Fruit fly (Drosophila melanogaster) whole organism, embryonic: ENCODE measurements around the gene Crtc.

Source experiments
- BEAF-32 ChIP-seq: fragments of 200-800 bp; sonication (Bioruptor generic); optimal IDR thresholded peaks from 3 replicates; lab custom pipeline; 2017; ENCODE audit warnings: missing biosample characterization, missing genetic modification characterization, mild to moderate bottlenecking, moderate library complexity, missing genetic modification reagents
- CG11085 ChIP-seq: fragments of 200-800 bp; sonication (Bioruptor generic); IDR thresholded peaks from 2 replicates; pipeline ENCODE4 v1.3.6; 2022; ENCODE audit warnings: missing biosample characterization, missing genetic modification characterization
- CG17385 ChIP-seq: fragments of 200-800 bp; sonication (Bioruptor generic); optimal IDR thresholded peaks from 3 replicates; lab custom pipeline; 2018; ENCODE audit warnings: missing biosample characterization, mild to moderate bottlenecking, missing genetic modification characterization
- CG17612 ChIP-seq: fragments of 200-800 bp; sonication (Bioruptor generic); IDR thresholded peaks from 2 replicates; pipeline ENCODE4 v1.3.6; 2022; ENCODE audit warnings: missing biosample characterization, missing genetic modification characterization
- CG18011 ChIP-seq: fragments of 200-800 bp; sonication (Bioruptor generic); optimal IDR thresholded peaks from 2 replicates; lab custom pipeline; 2017; ENCODE audit warnings: missing biosample characterization, missing genetic modification characterization, mild to moderate bottlenecking, moderate library complexity, missing genotype
- CG18476 ChIP-seq: fragments of 200-800 bp; sonication (Bioruptor generic); optimal IDR thresholded peaks from 2 replicates; lab custom pipeline; 2016; ENCODE audit warnings: missing biosample characterization, mild to moderate bottlenecking, missing genetic modification characterization
- CG2120 ChIP-seq: fragments of 200-800 bp; sonication (Bioruptor generic); optimal IDR thresholded peaks from 3 replicates; lab custom pipeline; 2016; ENCODE audit warnings: missing biosample characterization, missing genetic modification characterization
- CG3065 ChIP-seq: fragments of 200-800 bp; sonication (Bioruptor generic); optimal IDR thresholded peaks from 2 replicates; lab custom pipeline; 2016; ENCODE audit warnings: missing biosample characterization, missing genetic modification characterization
- CG31365 ChIP-seq: fragments of 200-800 bp; sonication (Bioruptor generic); optimal IDR thresholded peaks from 2 replicates; lab custom pipeline; 2018; ENCODE audit warnings: missing biosample characterization, mild to moderate bottlenecking, missing genetic modification characterization
- CG32767 ChIP-seq: fragments of 200-800 bp; sonication (Bioruptor generic); IDR thresholded peaks from 2 replicates; pipeline ENCODE4 v1.3.6; 2022; ENCODE audit warnings: missing biosample characterization, missing genetic modification characterization
- CG34224 ChIP-seq: fragments of 200-800 bp; sonication (Bioruptor generic); IDR thresholded peaks from 3 replicates; pipeline ENCODE4 v1.3.6; 2022; ENCODE audit warnings: missing biosample characterization, missing genetic modification characterization; ENCODE audit not compliant: partially characterized antibody
- CG34376 ChIP-seq: fragments of 200-800 bp; sonication (Bioruptor generic); optimal IDR thresholded peaks from 2 replicates; lab custom pipeline; 2018; ENCODE audit warnings: missing biosample characterization, mild to moderate bottlenecking, missing genetic modification characterization
- CG4730 ChIP-seq: fragments of 200-800 bp; sonication (Bioruptor generic); IDR thresholded peaks from 2 replicates; pipeline ENCODE4 v1.3.6; 2022; ENCODE audit warnings: missing biosample characterization, missing genetic modification characterization
- CG6254 ChIP-seq: fragments of 200-800 bp; sonication (Bioruptor generic); optimal IDR thresholded peaks from 3 replicates; lab custom pipeline; 2017; ENCODE audit warnings: mild to moderate bottlenecking, missing biosample characterization, missing genetic modification reagents, missing genetic modification characterization
- CG7987 ChIP-seq: fragments of 200-800 bp; sonication (Bioruptor generic); optimal IDR thresholded peaks from 2 replicates; lab custom pipeline; 2018; ENCODE audit warnings: missing biosample characterization, mild to moderate bottlenecking, missing genetic modification characterization, moderate library complexity
- CG8281 ChIP-seq: fragments of 200-800 bp; sonication (Bioruptor generic); optimal IDR thresholded peaks from 2 replicates; lab custom pipeline; 2018; ENCODE audit warnings: missing biosample characterization, mild to moderate bottlenecking, missing genetic modification characterization, moderate library complexity
- CG8290 ChIP-seq, 3 experiments: fragments of 200-800 bp; sonication (Bioruptor generic); optimal IDR thresholded peaks; 2 replicates each; lab custom pipeline; 2016 to 2019; ENCODE audit warnings: missing biosample characterization in 3 of 3, missing genetic modification characterization in 3 of 3, mild to moderate bottlenecking in 2 of 3, moderate library complexity in 1 of 3
- D ChIP-seq, 2 experiments: fragments of 200-800 bp in 1 of 2; fragments of >200 bp in 1 of 2; sonication (Bioruptor generic) in 1 of 2; optimal IDR thresholded peaks; 2 replicates in 1 of 2; 3 replicates in 1 of 2; lab custom pipeline; 2017; ENCODE audit warnings: mild to moderate bottlenecking in 1 of 2, missing biosample characterization in 1 of 2, missing genetic modification characterization in 1 of 2, missing genetic modification reagents in 1 of 2
- Deaf1 ChIP-seq: fragments of 200-800 bp; optimal IDR thresholded peaks from 3 replicates; lab custom pipeline; 2019; ENCODE audit warnings: missing biosample characterization, mild to moderate bottlenecking, missing genetic modification characterization, moderate library complexity
- Ets65A ChIP-seq: fragments of 200-800 bp; sonication (Bioruptor generic); peaks from one replicate; lab custom pipeline; 2016; ENCODE audit warnings: missing biosample characterization, missing genetic modification characterization
- HHEX ChIP-seq: fragments of 200-800 bp; sonication (Bioruptor generic); optimal IDR thresholded peaks from 3 replicates; lab custom pipeline; 2017; ENCODE audit warnings: missing biosample characterization, mild to moderate bottlenecking, missing genetic modification characterization, missing genetic modification reagents
- HLH3B ChIP-seq: fragments of 200-800 bp; sonication (Bioruptor generic); IDR thresholded peaks from 2 replicates; pipeline ENCODE4 v1.3.6; 2022; ENCODE audit warnings: missing biosample characterization, missing genetic modification characterization
- Mad ChIP-seq: fragments of 200-800 bp; sonication (Bioruptor generic); optimal IDR thresholded peaks from 2 replicates; lab custom pipeline; 2016; ENCODE audit warnings: missing biosample characterization, missing genetic modification characterization
- Mrtf ChIP-seq: fragments of 200-800 bp; sonication (Bioruptor generic); IDR thresholded peaks from 3 replicates; pipeline ENCODE4 v1.3.6; 2022; ENCODE audit warnings: missing biosample characterization, missing genetic modification characterization
- NK7.1 ChIP-seq: fragments of 200-800 bp; sonication (Bioruptor generic); optimal IDR thresholded peaks from 3 replicates; lab custom pipeline; 2016; ENCODE audit warnings: missing biosample characterization, missing genetic modification characterization
- Nf-YC ChIP-seq: fragments of 200-800 bp; optimal IDR thresholded peaks from 3 replicates; lab custom pipeline; 2019; ENCODE audit warnings: missing biosample characterization, mild to moderate bottlenecking, missing genetic modification characterization, moderate library complexity
- Pdp1 ChIP-seq, 2 experiments: fragments of 200-800 bp; sonication (Bioruptor generic); optimal IDR thresholded peaks; 3 replicates each; lab custom pipeline; 2016; ENCODE audit warnings: missing biosample characterization in 2 of 2, missing genetic modification characterization in 2 of 2, mild to moderate bottlenecking in 1 of 2, moderate library complexity in 1 of 2
- Rfx ChIP-seq: fragments of 200-800 bp; sonication (Bioruptor generic); IDR thresholded peaks from 2 replicates; pipeline ENCODE4 v1.3.6; 2022; ENCODE audit warnings: missing biosample characterization, missing genetic modification characterization
- Sry-β ChIP-seq: fragments of 200-800 bp; sonication (Bioruptor generic); optimal IDR thresholded peaks from 2 replicates; lab custom pipeline; 2018; ENCODE audit warnings: missing biosample characterization, mild to moderate bottlenecking, missing genetic modification characterization, moderate library complexity
- Xbp1 ChIP-seq: fragments of 200-800 bp; sonication (Bioruptor generic); optimal IDR thresholded peaks from 3 replicates; lab custom pipeline; 2016; ENCODE audit warnings: missing biosample characterization, mild to moderate bottlenecking, missing genetic modification characterization
- ac ChIP-seq: fragments of 200-800 bp; sonication (Bioruptor generic); optimal IDR thresholded peaks from 3 replicates; lab custom pipeline; 2017; ENCODE audit warnings: missing biosample characterization, mild to moderate bottlenecking, missing genetic modification characterization
- bsh ChIP-seq, 2 experiments: fragments of 200-800 bp; sonication (Bioruptor generic); optimal IDR thresholded peaks; 2 replicates each; lab custom pipeline; 2017 to 2018; ENCODE audit warnings: mild to moderate bottlenecking in 2 of 2, missing biosample characterization in 2 of 2, missing genetic modification characterization in 2 of 2, moderate library complexity in 1 of 2
- corto ChIP-seq: fragments of 200-800 bp; sonication (Bioruptor generic); optimal IDR thresholded peaks from 2 replicates; lab custom pipeline; 2016; ENCODE audit warnings: missing biosample characterization, mild to moderate bottlenecking, missing genetic modification characterization, moderate library complexity
- ems ChIP-seq: fragments of 200-800 bp; sonication (Bioruptor generic); optimal IDR thresholded peaks from 3 replicates; lab custom pipeline; 2016; ENCODE audit warnings: missing biosample characterization, missing genetic modification characterization
- gsb-n ChIP-seq: fragments of 200-800 bp; sonication (Bioruptor generic); optimal IDR thresholded peaks from 3 replicates; lab custom pipeline; 2018; ENCODE audit warnings: missing biosample characterization, mild to moderate bottlenecking, missing genetic modification characterization
- gt ChIP-seq: fragments of 200-800 bp; sonication (Bioruptor generic); IDR thresholded peaks from 2 replicates; pipeline ENCODE4 v1.3.6; 2022; ENCODE audit warnings: missing biosample characterization, missing genetic modification characterization
- insv ChIP-seq, 2 experiments: fragments of 200-800 bp; sonication (Bioruptor generic); optimal IDR thresholded peaks; 3 replicates each; lab custom pipeline; 2016 to 2018; ENCODE audit warnings: missing biosample characterization in 2 of 2, missing genetic modification characterization in 2 of 2
- inv ChIP-seq: fragments of 200-800 bp; sonication (Bioruptor generic); IDR thresholded peaks from 2 replicates; pipeline ENCODE4 v1.3.6; 2022; ENCODE audit warnings: missing biosample characterization, missing genetic modification characterization; ENCODE audit not compliant: partially characterized antibody
- jigr1 ChIP-seq: fragments of 200-800 bp; sonication (Bioruptor generic); IDR thresholded peaks from 3 replicates; pipeline ENCODE4 v1.3.6; 2022; ENCODE audit warnings: missing biosample characterization, missing genetic modification characterization
- knrl ChIP-seq: fragments of 200-800 bp; sonication (Bioruptor generic); IDR thresholded peaks from 3 replicates; pipeline ENCODE4 v1.3.6; 2022; ENCODE audit warnings: missing biosample characterization, missing genetic modification characterization; ENCODE audit not compliant: partially characterized antibody
- mirr ChIP-seq: fragments of 200-800 bp; sonication (Bioruptor generic); optimal IDR thresholded peaks from 3 replicates; lab custom pipeline; 2018; ENCODE audit warnings: missing biosample characterization, mild to moderate bottlenecking, missing genetic modification characterization
- nerfin-1 ChIP-seq: fragments of 200-800 bp; sonication (Bioruptor generic); optimal IDR thresholded peaks from 3 replicates; lab custom pipeline; 2019; ENCODE audit warnings: missing biosample characterization, mild to moderate bottlenecking, missing genetic modification characterization, moderate library complexity
- odd ChIP-seq: fragments of 200-800 bp; sonication (Bioruptor generic); optimal IDR thresholded peaks from 2 replicates; lab custom pipeline; 2017; ENCODE audit warnings: missing biosample characterization, mild to moderate bottlenecking, missing genetic modification characterization
- otp ChIP-seq: fragments of 200-800 bp; sonication (Bioruptor generic); IDR thresholded peaks from 3 replicates; pipeline ENCODE4, ENCODE4 v1.3.6; 2022; ENCODE audit warnings: missing biosample characterization, missing genetic modification characterization
- schlank ChIP-seq: fragments of 200-800 bp; sonication (Bioruptor generic); optimal IDR thresholded peaks from 2 replicates; lab custom pipeline; 2018; ENCODE audit warnings: missing biosample characterization, mild to moderate bottlenecking, missing genetic modification characterization
- scrt ChIP-seq: fragments of 200-800 bp; sonication (Bioruptor generic); optimal IDR thresholded peaks from 2 replicates; lab custom pipeline; 2018; ENCODE audit warnings: missing biosample characterization, mild to moderate bottlenecking, missing genetic modification characterization, moderate library complexity
- stc ChIP-seq: fragments of 200-800 bp; sonication (Bioruptor generic); IDR thresholded peaks from 2 replicates; pipeline ENCODE4 v1.3.6; 2022; ENCODE audit warnings: missing biosample characterization, missing genetic modification characterization
- twi ChIP-seq: fragments of 200-800 bp; optimal IDR thresholded peaks from 2 replicates; lab custom pipeline; 2019; ENCODE audit warnings: missing biosample characterization, mild to moderate bottlenecking, missing genetic modification characterization, moderate library complexity
- wdn ChIP-seq: fragments of 200-800 bp; sonication (Bioruptor generic); IDR thresholded peaks from 2 replicates; pipeline ENCODE4 v1.3.6; 2022; ENCODE audit warnings: missing biosample characterization, missing genetic modification characterization

The Crtc gene

dm6 chr3L:17665084-17665576 is 3.9 kb downstream of the Crtc start (continued):
- no peak for TF ChIP-seq Xbp1 (GFP tag; lab: Kevin White, UChicago)
- no peak for TF ChIP-seq CG7987
- no peak for TF ChIP-seq Mrtf (GFP tag; lab: Robert Waterston, UW)
- no peak for TF ChIP-seq CG17612 (GFP tag; lab: Robert Waterston, UW)
- TF ChIP-seq CG31365 (tag; lab: Kevin White, UChicago): no peak
- TF ChIP-seq gsb-n (tag; lab: Kevin White, UChicago): no peak
- TF ChIP-seq jigr1 (GFP tag; lab: Robert Waterston, UW): no peak
- no peak for TF ChIP-seq CG17385
- TF ChIP-seq NK7.1 (GFP tag; lab: Kevin White, UChicago): no peak
- no peak for TF ChIP-seq Mad
- TF ChIP-seq BEAF-32 (GFP tag; lab: Kevin White, UChicago): no peak
- TF ChIP-seq CG4730: no peak
- peak; percentile 91 for TF ChIP-seq CG18011
- no peak for TF ChIP-seq Ets65A
- no peak for TF ChIP-seq CG3065 (GFP tag; lab: Kevin White, UChicago)
- TF ChIP-seq mirr (GFP tag; lab: Kevin White, UChicago): peak; percentile 83
- TF ChIP-seq Pdp1 (GFP tag; optimal IDR thresholded peaks at IDR 0.05; lab: Kevin White, UChicago): peak in 1 of 2 experiments; percentile 99
- TF ChIP-seq twi (tag; lab: Kevin White, UChicago): no peak
- no peak for TF ChIP-seq CG34224 (GFP tag; lab: Robert Waterston, UW)
- TF ChIP-seq scrt (GFP tag; lab: Kevin White, UChicago): peak; percentile 24
- TF ChIP-seq insv (GFP tag; optimal IDR thresholded peaks at IDR 0.05; lab: Kevin White, UChicago): no peak
- peak; percentile 21 for TF ChIP-seq CG2120 (GFP tag; lab: Kevin White, UChicago)
- TF ChIP-seq otp (GFP tag; lab: Robert Waterston, UW): no peak
- peak; percentile 6 for TF ChIP-seq Nf-YC (tag; lab: Kevin White, UChicago)
- TF ChIP-seq CG8290 (GFP tag; optimal IDR thresholded peaks at IDR 0.05; lab: Kevin White, UChicago): no peak
- TF ChIP-seq CG8290 (tag; optimal IDR thresholded peaks at IDR 0.05; lab: Kevin White, UChicago): peak in 1 of 2 experiments; percentile 57
- no peak for TF ChIP-seq ac (GFP tag; lab: Kevin White, UChicago)
- no peak for TF ChIP-seq odd
- TF ChIP-seq inv (GFP tag; lab: Robert Waterston, UW): no peak
- no peak for TF ChIP-seq CG6254
- no peak for TF ChIP-seq nerfin-1 (tag; lab: Kevin White, UChicago)
- no peak for TF ChIP-seq knrl
- peak; percentile 82 for TF ChIP-seq CG34376
- no peak for TF ChIP-seq CG18476 (GFP tag; lab: Kevin White, UChicago)
- TF ChIP-seq CG32767: no peak
- no peak for TF ChIP-seq schlank (tag; lab: Kevin White, UChicago)
- TF ChIP-seq ems: no peak
- no peak for TF ChIP-seq HLH3B
- no peak for TF ChIP-seq bsh (GFP tag; optimal IDR thresholded peaks at IDR 0.05; lab: Kevin White, UChicago)
- TF ChIP-seq gt: no peak
- no peak for TF ChIP-seq D (optimal IDR thresholded peaks at IDR 0.05; lab: Kevin White, UChicago)
- TF ChIP-seq D (GFP tag; optimal IDR thresholded peaks at IDR 0.05; lab: Kevin White, UChicago): no peak
- no peak for TF ChIP-seq CG8281 (tag; lab: Kevin White, UChicago)
- TF ChIP-seq wdn (GFP tag; lab: Robert Waterston, UW): no peak
- TF ChIP-seq Rfx (GFP tag; lab: Robert Waterston, UW): peak; percentile 18; the same call in 1 of the 2 replicates
- no peak for TF ChIP-seq HHEX (GFP tag; lab: Kevin White, UChicago)
- peak; percentile 97 for TF ChIP-seq Deaf1
- no peak for TF ChIP-seq CG11085 (GFP tag; lab: Robert Waterston, UW)
- TF ChIP-seq stc (GFP tag; lab: Robert Waterston, UW): no peak
- TF ChIP-seq corto (GFP tag; lab: Kevin White, UChicago): peak; percentile 22
- no peak for TF ChIP-seq Sry-β (GFP tag; lab: Kevin White, UChicago)
